Fruit fly (Drosophila melanogaster) whole organism, embryonic: Measurements from ENCODE around the gene CG10801.

Experiments
- CG10366 ChIP-seq: fragments of 200-800 bp; sonication (Bioruptor generic); IDR thresholded peaks from 2 replicates; pipeline ENCODE4 v1.3.6; 2022; ENCODE audit warnings: missing biosample characterization, missing genetic modification characterization
- CG11504 ChIP-seq: fragments of 200-800 bp; sonication (Bioruptor generic); optimal IDR thresholded peaks from 3 replicates; lab custom pipeline; 2019; ENCODE audit warnings: missing biosample characterization, mild to moderate bottlenecking, missing genetic modification characterization, moderate library complexity
- CG12104 ChIP-seq: fragments of 200-800 bp; sonication (Bioruptor generic); optimal IDR thresholded peaks from 3 replicates; lab custom pipeline; 2016; ENCODE audit warnings: missing biosample characterization, missing genetic modification characterization
- CG12659 ChIP-seq: fragments of 200-800 bp; sonication (Bioruptor generic); optimal IDR thresholded peaks from 3 replicates; lab custom pipeline; 2017; ENCODE audit warnings: mild to moderate bottlenecking, missing biosample characterization, missing genetic modification reagents, missing genetic modification characterization
- CG13287 ChIP-seq: fragments of 200-800 bp; sonication (Bioruptor generic); IDR thresholded peaks from 2 replicates; pipeline ENCODE4 v1.3.6; 2022; ENCODE audit warnings: missing biosample characterization, missing genetic modification characterization; ENCODE audit not compliant: partially characterized antibody
- CG14441 ChIP-seq: fragments of 200-800 bp; sonication (Bioruptor generic); IDR thresholded peaks from 2 replicates; pipeline ENCODE4 v1.3.6; 2022; ENCODE audit warnings: missing biosample characterization, missing genetic modification characterization
- CG17361 ChIP-seq: fragments of 200-800 bp; sonication (Bioruptor generic); IDR thresholded peaks from 3 replicates; pipeline ENCODE4 v1.3.6; 2022; ENCODE audit warnings: missing biosample characterization, missing genetic modification characterization
- CG17612 ChIP-seq: fragments of 200-800 bp; sonication (Bioruptor generic); IDR thresholded peaks from 2 replicates; pipeline ENCODE4 v1.3.6; 2022; ENCODE audit warnings: missing biosample characterization, missing genetic modification characterization
- CG2129 ChIP-seq: fragments of 200-800 bp; sonication (Bioruptor generic); IDR thresholded peaks from 2 replicates; pipeline ENCODE4 v1.3.6; 2022; ENCODE audit warnings: missing biosample characterization, missing genetic modification characterization; ENCODE audit not compliant: partially characterized antibody
- CG2199 ChIP-seq: fragments of 200-800 bp; sonication (Bioruptor generic); IDR thresholded peaks from 3 replicates; pipeline ENCODE4 v1.3.6; 2022; ENCODE audit warnings: missing biosample characterization, missing genetic modification characterization
- CG30020 ChIP-seq: fragments of 200-800 bp; optimal IDR thresholded peaks from 2 replicates; lab custom pipeline; 2019; ENCODE audit warnings: missing biosample characterization, mild to moderate bottlenecking, missing genetic modification characterization, moderate library complexity
- CG31441 ChIP-seq: fragments of 200-800 bp; sonication (Bioruptor generic); IDR thresholded peaks from 2 replicates; pipeline ENCODE4 v1.3.6; 2022; ENCODE audit warnings: missing biosample characterization, missing genetic modification characterization
- CG3163 ChIP-seq: fragments of 200-800 bp; sonication (Bioruptor generic); optimal IDR thresholded peaks from 3 replicates; lab custom pipeline; 2016; ENCODE audit warnings: missing biosample characterization, missing genetic modification characterization
- CG33213 ChIP-seq: fragments of 200-800 bp; sonication (Bioruptor generic); optimal IDR thresholded peaks from 3 replicates; lab custom pipeline; 2016; ENCODE audit warnings: missing biosample characterization, missing genetic modification characterization
- CG34224 ChIP-seq: fragments of 200-800 bp; sonication (Bioruptor generic); IDR thresholded peaks from 3 replicates; pipeline ENCODE4 v1.3.6; 2022; ENCODE audit warnings: missing biosample characterization, missing genetic modification characterization; ENCODE audit not compliant: partially characterized antibody
- CG4360 ChIP-seq: fragments of 200-800 bp; sonication (Bioruptor generic); IDR thresholded peaks from 2 replicates; pipeline ENCODE4 v1.3.6; 2022; ENCODE audit warnings: missing biosample characterization, missing genetic modification characterization
- Dfd ChIP-seq, 2 experiments: fragments of >200 bp; optimal IDR thresholded peaks; 2 replicates each; lab custom pipeline; 2017; ENCODE audit warnings: missing biosample characterization in 2 of 2, missing genetic modification characterization in 2 of 2
- Drgx ChIP-seq: fragments of 200-800 bp; sonication (Bioruptor generic); IDR thresholded peaks from 2 replicates; pipeline ENCODE4 v1.3.6; 2022; ENCODE audit warnings: missing biosample characterization, missing genetic modification characterization
- Elba2 ChIP-seq: fragments of 200-800 bp; sonication (Bioruptor generic); optimal IDR thresholded peaks from 3 replicates; lab custom pipeline; 2016; ENCODE audit warnings: missing biosample characterization, missing genetic modification characterization
- Hmr ChIP-seq: fragments of 200-800 bp; sonication (Bioruptor generic); optimal IDR thresholded peaks from 3 replicates; lab custom pipeline; 2017; ENCODE audit warnings: mild to moderate bottlenecking, missing biosample characterization, missing genetic modification reagents, missing genetic modification characterization
- Oli ChIP-seq: fragments of 200-800 bp; sonication (Bioruptor generic); optimal IDR thresholded peaks from 2 replicates; lab custom pipeline; 2018; ENCODE audit warnings: missing biosample characterization, mild to moderate bottlenecking, missing genetic modification characterization, moderate library complexity
- Pdp1 ChIP-seq, 2 experiments: fragments of 200-800 bp; sonication (Bioruptor generic); optimal IDR thresholded peaks; 3 replicates each; lab custom pipeline; 2016; ENCODE audit warnings: missing biosample characterization in 2 of 2, missing genetic modification characterization in 2 of 2, mild to moderate bottlenecking in 1 of 2, moderate library complexity in 1 of 2
- ash1 ChIP-seq: fragments of 200-800 bp; sonication (Bioruptor generic); optimal IDR thresholded peaks from 2 replicates; lab custom pipeline; 2018; ENCODE audit warnings: missing biosample characterization, mild to moderate bottlenecking, missing genetic modification characterization
- btn ChIP-seq: fragments of 200-800 bp; sonication (Bioruptor generic); optimal IDR thresholded peaks from 2 replicates; lab custom pipeline; 2016; ENCODE audit warnings: missing biosample characterization, missing genetic modification characterization
- chinmo ChIP-seq: fragments of 200-800 bp; sonication (Bioruptor generic); IDR thresholded peaks from 4 replicates; pipeline ENCODE4 v1.3.6; 2022; ENCODE audit warnings: missing biosample characterization, missing genetic modification characterization; ENCODE audit not compliant: partially characterized antibody
- crc ChIP-seq: fragments of 200-800 bp; sonication (Bioruptor generic); optimal IDR thresholded peaks from 2 replicates; lab custom pipeline; 2016; ENCODE audit warnings: missing biosample characterization, missing genetic modification characterization
- croc ChIP-seq: fragments of 200-800 bp; sonication (Bioruptor generic); conservative IDR thresholded peaks from 3 replicates; pipeline ENCODE4 v1.3.6; 2022; ENCODE audit warnings: missing biosample characterization, missing genetic modification characterization
- crol ChIP-seq: fragments of 200-800 bp; sonication (Bioruptor generic); IDR thresholded peaks from 2 replicates; pipeline ENCODE4 v1.3.6; 2022; ENCODE audit warnings: missing biosample characterization, missing genetic modification characterization
- crp ChIP-seq, 2 experiments: fragments of 200-800 bp; sonication (Bioruptor generic); optimal IDR thresholded peaks; 2 replicates in 1 of 2; 3 replicates in 1 of 2; lab custom pipeline; 2017; ENCODE audit warnings: missing biosample characterization in 2 of 2, missing genetic modification characterization in 2 of 2, mild to moderate bottlenecking in 1 of 2, moderate library complexity in 1 of 2
- dmrt11E ChIP-seq: fragments of 200-800 bp; sonication (Bioruptor generic); optimal IDR thresholded peaks from 3 replicates; lab custom pipeline; 2018; ENCODE audit warnings: missing biosample characterization, mild to moderate bottlenecking, missing genetic modification characterization, moderate library complexity
- emc ChIP-seq: fragments of 200-800 bp; sonication (Bioruptor generic); optimal IDR thresholded peaks from 2 replicates; lab custom pipeline; 2016; ENCODE audit warnings: missing biosample characterization, missing genetic modification characterization
- gt ChIP-seq: fragments of 200-800 bp; sonication (Bioruptor generic); IDR thresholded peaks from 2 replicates; pipeline ENCODE4 v1.3.6; 2022; ENCODE audit warnings: missing biosample characterization, missing genetic modification characterization
- lbe ChIP-seq: fragments of 200-800 bp; sonication (Bioruptor generic); optimal IDR thresholded peaks from 2 replicates; lab custom pipeline; 2016; ENCODE audit warnings: missing biosample characterization, mild to moderate bottlenecking, missing genetic modification characterization
- nerfin-2 ChIP-seq: fragments of 200-800 bp; sonication (Bioruptor generic); IDR thresholded peaks from 2 replicates; pipeline ENCODE4 v1.3.6; 2022; ENCODE audit warnings: missing biosample characterization, missing genetic modification characterization; ENCODE audit not compliant: partially characterized antibody
- nom ChIP-seq: fragments of 200-800 bp; sonication (Bioruptor generic); optimal IDR thresholded peaks from 2 replicates; lab custom pipeline; 2017; ENCODE audit warnings: missing biosample characterization, missing genetic modification characterization, mild to moderate bottlenecking, moderate library complexity, missing genetic modification reagents
- otp ChIP-seq: fragments of 200-800 bp; sonication (Bioruptor generic); IDR thresholded peaks from 3 replicates; pipeline ENCODE4, ENCODE4 v1.3.6; 2022; ENCODE audit warnings: missing biosample characterization, missing genetic modification characterization
- sd ChIP-seq: fragments of 200-800 bp; sonication (Bioruptor generic); optimal IDR thresholded peaks from 3 replicates; lab custom pipeline; 2018; ENCODE audit warnings: missing biosample characterization, mild to moderate bottlenecking, missing genetic modification characterization, moderate library complexity
- sens ChIP-seq: fragments of 200-800 bp; sonication (Bioruptor generic); peaks from one replicate; lab custom pipeline; 2016; ENCODE audit warnings: missing biosample characterization, missing genetic modification characterization
- sna ChIP-seq: fragments of 200-800 bp; sonication (Bioruptor generic); IDR thresholded peaks from 2 replicates; pipeline ENCODE4 v1.3.6; 2022; ENCODE audit warnings: missing biosample characterization, missing genetic modification characterization; ENCODE audit not compliant: partially characterized antibody
- yki ChIP-seq: fragments of >200 bp; optimal IDR thresholded peaks from 3 replicates; lab custom pipeline; 2018
- z ChIP-seq: fragments of 200-800 bp; sonication (Bioruptor generic); IDR thresholded peaks from 3 replicates; pipeline ENCODE4 v1.3.6; 2022; ENCODE audit warnings: missing biosample characterization, missing genetic modification characterization
- zen ChIP-seq: fragments of 200-800 bp; sonication (Bioruptor generic); optimal IDR thresholded peaks from 3 replicates; lab custom pipeline; 2018; ENCODE audit warnings: missing biosample characterization, mild to moderate bottlenecking, missing genetic modification characterization, moderate library complexity
- zen2 ChIP-seq: fragments of 200-800 bp; sonication (Bioruptor generic); IDR thresholded peaks from 3 replicates; pipeline ENCODE4 v1.3.6; 2022; ENCODE audit warnings: missing biosample characterization, missing genetic modification characterization; ENCODE audit not compliant: partially characterized antibody

CG10801 gene

DNA sequence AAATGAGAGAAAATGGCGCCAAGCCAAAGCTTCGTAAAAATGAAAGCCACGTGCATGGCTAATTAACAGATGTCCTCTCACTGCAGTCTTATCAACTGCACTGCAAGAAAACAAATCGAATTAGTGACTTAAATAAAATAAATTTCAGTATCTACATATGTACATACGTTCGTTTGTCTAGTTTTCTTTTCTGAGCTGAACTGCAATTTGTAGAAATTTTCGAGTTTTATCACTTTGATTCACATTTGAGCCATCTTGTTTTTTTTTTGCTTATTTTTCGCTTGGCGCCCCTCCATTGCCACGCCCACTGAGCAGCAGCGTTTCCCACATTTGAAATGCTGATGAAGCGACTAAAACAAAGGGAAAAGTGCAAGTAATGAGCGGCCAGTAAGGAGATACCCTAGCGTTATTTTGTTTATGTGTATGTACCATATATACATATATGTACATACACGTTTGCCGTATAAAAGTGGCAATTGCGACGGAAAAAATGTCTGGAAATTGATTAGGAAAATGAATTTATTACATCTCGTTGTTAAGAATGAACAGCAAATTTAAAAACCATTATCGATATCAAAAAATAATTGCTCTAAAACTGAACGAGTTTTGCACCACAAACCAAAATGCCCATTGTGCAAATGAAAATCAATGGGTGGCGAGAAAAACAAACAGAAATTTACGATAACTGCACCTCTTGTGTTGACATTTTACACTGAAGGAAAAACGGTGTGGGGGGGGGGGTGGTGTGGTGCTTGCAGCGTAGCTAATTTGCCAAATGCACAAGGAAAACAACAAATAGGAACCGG is 12.5 kb upstream of the CG10801 start (continued):
- TF ChIP-seq CG17361 (GFP tag; lab: Robert Waterston, UW) (0 out of 3 replicates have a peak, but pooled peaks have one; percentile 14), crol (peak; percentile 37; the same call in 1 of the 2 replicates), CG4360 (0 out of 2 replicates have a peak, but pooled peaks have one; percentile 7), emc (GFP tag; lab: Kevin White, UChicago) (no peak), sens (GFP tag; lab: Kevin White, UChicago) (peak; percentile 76)

DNA sequence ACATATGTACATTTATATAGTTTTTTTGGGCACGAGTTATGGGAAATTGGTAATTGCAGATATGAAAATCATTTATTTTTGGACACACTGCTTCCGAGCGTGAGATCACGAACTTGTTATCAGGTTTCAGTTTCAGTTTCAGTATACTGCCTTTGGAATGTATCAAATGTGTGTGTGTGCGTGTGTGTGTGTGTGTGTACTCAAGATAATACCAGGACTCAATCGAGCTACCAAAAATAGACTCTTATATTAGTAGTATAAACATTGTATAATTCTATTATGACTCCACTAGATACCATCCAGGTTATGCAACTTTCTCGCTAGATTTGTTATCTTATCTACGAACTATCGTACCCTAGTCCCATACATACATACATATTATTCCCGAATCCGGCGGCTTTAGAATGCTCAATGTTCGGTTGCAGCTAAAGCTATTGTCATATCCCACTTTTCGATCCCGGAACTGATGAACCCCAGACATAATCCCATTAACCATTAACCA is 11.4 kb upstream of the CG10801 start, which contains the start of gene CG12535:
Gene CG12535 (minus strand): TSS at position 51 of the 502 bp plus-strand sequence.
- TF ChIP-seq ash1 (GFP tag; lab: Kevin White, UChicago) (no peak), crp (GFP tag; optimal IDR thresholded peaks at IDR 0.05; lab: Kevin White, UChicago) (no peak), otp (GFP tag; lab: Robert Waterston, UW) (no peak), Elba2 (GFP tag; lab: Kevin White, UChicago) (no peak), zen (tag; lab: Kevin White, UChicago) (peak; percentile 26), CG17612 (GFP tag; lab: Robert Waterston, UW) (no peak), Pdp1 (GFP tag; optimal IDR thresholded peaks at IDR 0.05; lab: Kevin White, UChicago) (peak in 1 of 2 experiments; percentile 59), Dfd (GFP tag; optimal IDR thresholded peaks at IDR 0.05; lab: Kevin White, UChicago) (peak in 1 of 2 experiments; percentile 0), CG30020 (tag; lab: Kevin White, UChicago) (peak; percentile 73), CG17361 (GFP tag; lab: Robert Waterston, UW) (no peak), z (GFP tag; lab: Robert Waterston, UW) (0 out of 3 replicates have a peak, but pooled peaks have one; percentile 33), CG14441 (GFP tag; lab: Robert Waterston, UW) (no peak)

- TF ChIP-seq CG13287 (GFP tag; lab: Robert Waterston, UW) (0 out of 2 replicates have a peak, but pooled peaks have one; percentile 22), z (GFP tag; lab: Robert Waterston, UW) (peak; percentile 96), CG12104 (GFP tag; lab: Kevin White, UChicago) (no peak), Oli (tag; lab: Kevin White, UChicago) (no peak), CG11504 (tag; lab: Kevin White, UChicago) (peak; percentile 98), CG2199 (GFP tag; lab: Robert Waterston, UW) (no peak), yki (lab: Kevin White, UChicago) (peak; percentile 53), CG12659 (no peak), CG10366 (GFP tag; lab: Robert Waterston, UW) (no peak), CG2129 (no peak), gt (no peak), dmrt11E (tag; lab: Kevin White, UChicago) (no peak), btn (no peak), nom (GFP tag; lab: Kevin White, UChicago) (peak; percentile 4), sd (tag; lab: Kevin White, UChicago) (peak; percentile 14), nerfin-2 (GFP tag; lab: Robert Waterston, UW) (no peak), CG31441 (GFP tag; lab: Robert Waterston, UW) (no peak), Hmr (GFP tag; lab: Kevin White, UChicago) (no peak), CG34224 (GFP tag; lab: Robert Waterston, UW) (peak; percentile 60), sna (GFP tag; lab: Robert Waterston, UW) (peak; percentile 26; the same call in 1 of the 2 replicates), Drgx (no peak), CG3163 (GFP tag; lab: Kevin White, UChicago) (peak; percentile 90), chinmo (peak; percentile 80; the same call in 3 of the 4 replicates), lbe (GFP tag; lab: Kevin White, UChicago) (peak; percentile 26), CG33213 (GFP tag; lab: Kevin White, UChicago) (no peak), croc (GFP tag; lab: Robert Waterston, UW) (no peak), crc (no peak), zen2 (GFP tag; lab: Robert Waterston, UW) (peak; percentile 56; the same call in 1 of the 3 replicates)
These were observed 9.1 kb upstream of the CG10801 start for dm6 chrX:3451250-3451786.
